Worm (Caenorhabditis elegans): ENCODE measurements around the gene F29A7.6.
A peak's percentile ranks its signal among the peaks of the same experiment; 100 is the strongest.

F29A7.6 gene

ce11 chrII:2773534-2773933, 21.1 kb upstream of the F29A7.6 start, which contains the start of gene sdz-9:
Gene sdz-9, minus strand, starts transcription at chrII:2773634.
- TF ChIP-seq ceh-63 (GFP tag; optimal IDR thresholded peaks at IDR 0.05) (no peak), nhr-77 (tag; optimal IDR thresholded peaks at IDR 0.05) (no peak), nhr-90 (tag; optimal IDR thresholded peaks at IDR 0.05; ENCODE audit: poor library complexity) (no peak), fkh-10 (GFP tag; optimal IDR thresholded peaks at IDR 0.05) (no peak), nhr-19 (GFP tag; conservative IDR thresholded peaks at IDR 0.05) (no peak), nhr-28 (tag; optimal IDR thresholded peaks at IDR 0.05) (no peak), sup-37 (GFP tag; optimal IDR thresholded peaks at IDR 0.05) (no peak), rnt-1 (tag; optimal IDR thresholded peaks at IDR 0.05) (no peak), zip-4 (GFP tag; optimal IDR thresholded peaks at IDR 0.05) (no peak), lin-39 (tag; optimal IDR thresholded peaks at IDR 0.05) (no peak), ets-5 (GFP tag; IDR thresholded peaks at IDR 0.05) (no peak), snu-23 (GFP tag; optimal IDR thresholded peaks at IDR 0.05) (no peak), ceh-90 (tag; optimal IDR thresholded peaks at IDR 0.05) (no peak), elt-2 (tag; optimal IDR thresholded peaks at IDR 0.05) (no peak), mdl-1 (tag; optimal IDR thresholded peaks at IDR 0.05) (no peak), aly-2 (tag; optimal IDR thresholded peaks at IDR 0.05) (no peak), unc-62 (GFP tag; optimal IDR thresholded peaks at IDR 0.05) (no peak), fos-1 (tag; optimal IDR thresholded peaks at IDR 0.05) (no peak)

- TF ChIP-seq tbx-2 (tag; optimal IDR thresholded peaks at IDR 0.05): no peak
- no peak for TF ChIP-seq ces-1 (GFP tag; optimal IDR thresholded peaks at IDR 0.05)
- TF ChIP-seq nhr-77 (tag; optimal IDR thresholded peaks at IDR 0.05): no peak
- TF ChIP-seq jun-1 (tag; optimal IDR thresholded peaks at IDR 0.05): no peak
- TF ChIP-seq rnt-1 (tag; optimal IDR thresholded peaks at IDR 0.05): no peak
- TF ChIP-seq nhr-71 (tag; optimal IDR thresholded peaks at IDR 0.05): no peak
- no peak for TF ChIP-seq unc-30 (tag; optimal IDR thresholded peaks at IDR 0.05)
- no peak for TF ChIP-seq nhr-20 (tag; optimal IDR thresholded peaks at IDR 0.05)
- no peak for TF ChIP-seq nhr-28 (tag; optimal IDR thresholded peaks at IDR 0.05)
Observed at ce11 chrII:2772166-2772565, 19.8 kb upstream of the F29A7.6 start, which contains the start of gene sdz-10. Gene sdz-10, minus strand, starts transcription at chrII:2772266.

- no peak for TF ChIP-seq hpl-2 (GFP tag; optimal IDR thresholded peaks at IDR 0.05)
- TF ChIP-seq grh-1 (GFP tag; IDR thresholded peaks at IDR 0.05): no peak
- no peak for TF ChIP-seq snpc-4 (tag; optimal IDR thresholded peaks at IDR 0.05)
- TF ChIP-seq skn-1 (tag; optimal IDR thresholded peaks at IDR 0.05): no peak
- no peak for TF ChIP-seq xbp-1 (tag; optimal IDR thresholded peaks at IDR 0.05)
- no peak for TF ChIP-seq unc-86 (tag; optimal IDR thresholded peaks at IDR 0.05)
- TF ChIP-seq tlp-1 (tag; optimal IDR thresholded peaks at IDR 0.05): no peak
- no peak for TF ChIP-seq elt-3 (tag; optimal IDR thresholded peaks at IDR 0.05)
Observed at ce11 chrII:2770788-2771187, 18.4 kb upstream of the F29A7.6 start, which contains the start of gene fbxb-105. Gene fbxb-105, minus strand, starts transcription at chrII:2770888.

ce11 chrII:2769021-2769420, 16.6 kb upstream of the F29A7.6 start, which contains the start of gene F08D12.7:
Gene F08D12.7, minus strand, starts transcription at chrII:2769121.
- peak; percentile 8 for TF ChIP-seq rnt-1 (tag; optimal IDR thresholded peaks at IDR 0.05)
- TF ChIP-seq xbp-1 (tag; optimal IDR thresholded peaks at IDR 0.05): no peak

DNA sequence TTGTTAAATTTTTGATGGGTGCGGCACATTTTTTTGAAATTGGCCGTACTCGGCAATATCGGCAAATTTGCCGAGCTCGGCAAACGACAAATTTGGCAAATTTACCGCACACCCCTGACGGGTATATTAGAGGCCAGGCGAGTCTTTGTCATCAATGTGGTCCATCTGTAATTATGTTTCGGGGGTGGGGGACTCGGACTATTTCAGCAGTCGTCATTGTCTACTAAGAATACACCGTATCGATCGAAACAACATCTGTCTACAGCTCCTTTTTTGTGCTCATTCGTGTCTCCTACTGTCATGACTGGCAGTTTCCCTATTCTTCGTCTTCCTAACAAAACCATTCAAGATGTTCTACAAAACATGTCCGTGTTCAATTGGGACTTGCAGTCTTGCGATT, 13.9 kb upstream of the F29A7.6 start, which contains the start of gene F08D12.15:
F08D12.15 (plus strand) TSS at position 301 of the 400 bp plus-strand sequence.
- TF ChIP-seq C04F5.9 (tag; optimal IDR thresholded peaks at IDR 0.05): no peak
- no peak for TF ChIP-seq nhr-11 (tag; optimal IDR thresholded peaks at IDR 0.05)
- TF ChIP-seq pag-3 (tag; optimal IDR thresholded peaks at IDR 0.05; ENCODE audit: borderline replicate concordance, insufficient read depth): no peak
- TF ChIP-seq ceh-63 (GFP tag; optimal IDR thresholded peaks at IDR 0.05): no peak
- TF ChIP-seq ceh-8 (GFP tag; optimal IDR thresholded peaks at IDR 0.05): no peak
- no peak for TF ChIP-seq xbp-1 (tag; optimal IDR thresholded peaks at IDR 0.05)
- TF ChIP-seq isw-1 (GFP tag; IDR thresholded peaks at IDR 0.05): no peak
- no peak for TF ChIP-seq lin-35 (GFP tag; optimal IDR thresholded peaks at IDR 0.05)
- TF ChIP-seq hlh-17 (GFP tag; optimal IDR thresholded peaks at IDR 0.05; ENCODE audit: borderline replicate concordance): no peak
- TF ChIP-seq ztf-4 (tag; optimal IDR thresholded peaks at IDR 0.05): no peak
- TF ChIP-seq nhr-90 (tag; optimal IDR thresholded peaks at IDR 0.05; ENCODE audit: poor library complexity): no peak
- TF ChIP-seq swsn-7 (tag; optimal IDR thresholded peaks at IDR 0.05): no peak
- TF ChIP-seq nhr-84 (tag; optimal IDR thresholded peaks at IDR 0.05): no peak
- TF ChIP-seq unc-130 (tag; optimal IDR thresholded peaks at IDR 0.05): no peak
- no peak for TF ChIP-seq lin-13 (GFP tag; optimal IDR thresholded peaks at IDR 0.05)
